Worm (Caenorhabditis elegans): ENCODE results near the gene ttc-17.

DNA sequence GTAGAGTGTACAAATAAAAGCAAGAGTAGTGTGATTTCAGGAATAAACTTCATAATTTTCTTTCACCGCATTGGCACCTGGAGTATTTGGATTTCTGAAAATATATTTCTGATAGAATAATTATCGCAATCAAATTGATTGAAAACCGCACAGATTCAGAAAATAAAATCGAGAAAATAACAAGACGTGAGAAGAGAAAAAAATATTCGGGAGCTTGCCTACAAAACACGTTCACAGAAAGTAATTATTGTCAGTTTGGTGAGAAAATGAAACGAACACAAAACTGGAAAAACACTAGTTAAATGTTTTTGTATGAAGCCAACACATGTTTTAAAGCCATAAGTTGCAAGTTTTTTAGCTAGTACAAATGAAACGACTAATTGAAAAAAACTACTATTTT, 42.9 kb upstream of the ttc-17 start, which contains the start of gene mod-1:
- TF ChIP-seq klf-2 (GFP tag; conservative IDR thresholded peaks at IDR 0.05) (no peak), med-1 (GFP tag; optimal IDR thresholded peaks at IDR 0.05; ENCODE audit: insufficient read depth) (no peak), ztf-29 (GFP tag; IDR thresholded peaks at IDR 0.05) (no peak), tab-1 (GFP tag; IDR thresholded peaks at IDR 0.05) (no peak), ref-1 (GFP tag; conservative IDR thresholded peaks at IDR 0.05) (no peak), T22C8.4 (GFP tag; IDR thresholded peaks at IDR 0.05) (no peak), flt-1 (GFP tag; IDR thresholded peaks at IDR 0.05) (no peak)

All from whole organism, midembryonic.